Fruit fly (Drosophila melanogaster) whole organism, prepupa: ENCODE results near the gene Hmbs.

Source experiments
- CG1621 ChIP-seq: fragments of 200-800 bp; sonication (Bioruptor generic); optimal IDR thresholded peaks from 3 replicates; lab custom pipeline; 2018; ENCODE audit warnings: missing biosample characterization, mild to moderate bottlenecking, missing genetic modification characterization
- CG6792 ChIP-seq: fragments of 200-800 bp; sonication (Bioruptor generic); optimal IDR thresholded peaks from 3 replicates; lab custom pipeline; 2016; ENCODE audit warnings: missing biosample characterization, missing genetic modification characterization
- fkh ChIP-seq: fragments of 200-800 bp; sonication (Bioruptor generic); optimal IDR thresholded peaks from 3 replicates; lab custom pipeline; 2017; ENCODE audit warnings: missing biosample characterization, mild to moderate bottlenecking, missing genetic modification characterization, moderate library complexity
- net ChIP-seq: fragments of 200-800 bp; sonication (Bioruptor generic); optimal IDR thresholded peaks from 3 replicates; lab custom pipeline; 2016; ENCODE audit warnings: missing biosample characterization, missing genetic modification characterization

dm6 chr3L:1329724-1330123 is 5.0 kb upstream of the Hmbs start, which contains the start of gene ND-ACP:
- TF ChIP-seq CG6792 = no peak
- TF ChIP-seq net (GFP tag; lab: Kevin White, UChicago) = no peak
- no peak for TF ChIP-seq CG1621
- no peak for TF ChIP-seq fkh
